Worm (Caenorhabditis elegans) whole organism, L2 larva: ENCODE measurements around the gene pdi-2.

Experiments used
- C34F6.9 ChIP-seq: fragments of 150-350 bp; optimal IDR thresholded peaks from 2 replicates; lab custom pipeline; 2014; ENCODE audit warnings: missing biosample characterization, missing genetic modification characterization
- F13H6.1 ChIP-seq: sonication (generic microtip); optimal IDR thresholded peaks from 2 replicates; lab custom pipeline; 2016; ENCODE audit warnings: missing genetic modification characterization, missing compliant biosample characterization
- R02D3.7 ChIP-seq: fragments of 150-350 bp; optimal IDR thresholded peaks from 2 replicates; lab custom pipeline; 2014; ENCODE audit warnings: missing biosample characterization, missing genetic modification characterization
- Y55F3AM.14 ChIP-seq: fragments of 200-800 bp; sonication (Bioruptor generic); optimal IDR thresholded peaks from 2 replicates; lab custom pipeline; 2018; ENCODE audit warnings: mild to moderate bottlenecking, missing genetic modification characterization, missing compliant biosample characterization
- alr-1 ChIP-seq: fragments of 150-350 bp; optimal IDR thresholded peaks from 2 replicates; lab custom pipeline; 2014; ENCODE audit warnings: missing biosample characterization, missing genetic modification characterization
- aly-2 ChIP-seq: fragments of 150-350 bp; optimal IDR thresholded peaks from 2 replicates; lab custom pipeline; 2014; ENCODE audit warnings: missing biosample characterization, missing genetic modification characterization
- ama-1 ChIP-seq: fragments of 150-350 bp; optimal IDR thresholded peaks from 2 replicates; lab custom pipeline; 2018; ENCODE audit warnings: inconsistent platforms
- blmp-1 ChIP-seq: sonication (generic microtip); optimal IDR thresholded peaks from 2 replicates; lab custom pipeline; 2017; ENCODE audit warnings: missing genetic modification characterization, mild to moderate bottlenecking, missing compliant biosample characterization, antibody characterized with exemption, moderate library complexity; ENCODE audit not compliant: insufficient read depth
- ceh-16 ChIP-seq: fragments of 150-350 bp; optimal IDR thresholded peaks from 2 replicates; lab custom pipeline; 2014; ENCODE audit warnings: missing biosample characterization, missing genetic modification characterization
- ceh-82 ChIP-seq: fragments of 150-350 bp; optimal IDR thresholded peaks from 2 replicates; lab custom pipeline; 2014; ENCODE audit warnings: missing biosample characterization, missing genetic modification characterization
- crh-2 ChIP-seq: sonication (generic microtip); optimal IDR thresholded peaks from 2 replicates; lab custom pipeline; 2017; ENCODE audit warnings: missing biosample characterization, missing genetic modification characterization
- dmd-4 ChIP-seq: sonication (generic microtip); optimal IDR thresholded peaks from 2 replicates; lab custom pipeline; 2017; ENCODE audit warnings: missing biosample characterization, missing genetic modification characterization
- egl-27 ChIP-seq: sonication (generic microtip); optimal IDR thresholded peaks from 3 replicates; lab custom pipeline; 2017; ENCODE audit warnings: missing biosample characterization, missing genetic modification reagents, missing genetic modification characterization
- elt-1 ChIP-seq: fragments of 150-350 bp; optimal IDR thresholded peaks from 2 replicates; lab custom pipeline; 2014; ENCODE audit warnings: missing biosample characterization, missing genetic modification characterization
- elt-3 ChIP-seq: sonication (generic microtip); optimal IDR thresholded peaks from 2 replicates; lab custom pipeline; 2017; ENCODE audit warnings: missing biosample characterization, missing genetic modification characterization
- fos-1 ChIP-seq: fragments of 150-350 bp; optimal IDR thresholded peaks from 2 replicates; lab custom pipeline; 2014; ENCODE audit warnings: missing biosample characterization, missing genetic modification characterization
- gmeb-1 ChIP-seq: fragments of 150-350 bp; optimal IDR thresholded peaks from 2 replicates; lab custom pipeline; 2014; ENCODE audit warnings: missing biosample characterization, missing genetic modification characterization
- lin-39 ChIP-seq: fragments of 150-350 bp; optimal IDR thresholded peaks from 2 replicates; lab custom pipeline; 2014; ENCODE audit warnings: missing biosample characterization, missing genetic modification reagents, missing genetic modification characterization
- lsy-2 ChIP-seq, 2 experiments: fragments of 150-350 bp in 1 of 2; sonication (generic microtip) in 1 of 2; optimal IDR thresholded peaks; 2 replicates each; lab custom pipeline; 2014 to 2017; ENCODE audit warnings: missing biosample characterization in 2 of 2, missing genetic modification characterization in 2 of 2
- mbf-1 ChIP-seq: sonication (generic microtip); optimal IDR thresholded peaks from 2 replicates; lab custom pipeline; 2017; ENCODE audit warnings: missing biosample characterization, missing genetic modification characterization
- nhr-11 ChIP-seq: fragments of 150-350 bp; optimal IDR thresholded peaks from 2 replicates; lab custom pipeline; 2014; ENCODE audit warnings: missing biosample characterization, missing genetic modification characterization
- nhr-12 ChIP-seq: fragments of 150-350 bp; optimal IDR thresholded peaks from 2 replicates; lab custom pipeline; 2014; ENCODE audit warnings: missing biosample characterization, missing genetic modification characterization
- nhr-129 ChIP-seq: fragments of 150-350 bp; optimal IDR thresholded peaks from 2 replicates; lab custom pipeline; 2014; ENCODE audit warnings: missing biosample characterization, missing genetic modification characterization
- nhr-21 ChIP-seq: fragments of 150-350 bp; optimal IDR thresholded peaks from 2 replicates; lab custom pipeline; 2014; ENCODE audit warnings: missing biosample characterization, missing genetic modification characterization
- nhr-25 ChIP-seq: fragments of 150-350 bp; sonication (generic microtip); optimal IDR thresholded peaks from 3 replicates; lab custom pipeline; 2014; ENCODE audit warnings: missing biosample characterization, missing genetic modification characterization
- nhr-6 ChIP-seq: fragments of 150-350 bp; optimal IDR thresholded peaks from 2 replicates; lab custom pipeline; 2014; ENCODE audit warnings: missing biosample characterization, missing genetic modification characterization
- peb-1 ChIP-seq: fragments of 150-350 bp; optimal IDR thresholded peaks from 2 replicates; lab custom pipeline; 2014; ENCODE audit warnings: missing biosample characterization, missing genetic modification characterization
- sem-4 ChIP-seq: fragments of 150-350 bp; optimal IDR thresholded peaks from 2 replicates; lab custom pipeline; 2014; ENCODE audit warnings: missing biosample characterization, missing genetic modification reagents, missing genetic modification characterization
- sma-9 ChIP-seq, 2 experiments: fragments of 150-350 bp in 1 of 2; sonication (generic microtip) in 1 of 2; optimal IDR thresholded peaks; 2 replicates each; lab custom pipeline; 2014 to 2016; ENCODE audit warnings: missing genetic modification characterization in 2 of 2, mild to moderate bottlenecking in 1 of 2, missing biosample characterization in 1 of 2, missing compliant biosample characterization in 1 of 2, missing genetic modification reagents in 1 of 2, moderate library complexity in 1 of 2
- snpc-4 ChIP-seq: fragments of 150-350 bp; optimal IDR thresholded peaks from 2 replicates; lab custom pipeline; 2014; ENCODE audit warnings: missing biosample characterization, missing genetic modification characterization
- unc-39 ChIP-seq: fragments of 150-350 bp; optimal IDR thresholded peaks from 2 replicates; lab custom pipeline; 2014; ENCODE audit warnings: missing biosample characterization, missing genetic modification characterization
- unc-55 ChIP-seq: fragments of 150-350 bp; sonication (generic microtip); optimal IDR thresholded peaks from 3 replicates; lab custom pipeline; 2014; ENCODE audit warnings: missing biosample characterization, missing genetic modification reagents, missing genetic modification characterization
- unc-62 ChIP-seq: fragments of 150-350 bp; optimal IDR thresholded peaks from 2 replicates; lab custom pipeline; 2014; ENCODE audit warnings: missing biosample characterization, missing genetic modification reagents, missing genetic modification characterization
- ztf-11 ChIP-seq: sonication (generic microtip); optimal IDR thresholded peaks from 2 replicates; lab custom pipeline; 2017; ENCODE audit warnings: missing biosample characterization, missing genetic modification characterization
- ztf-4 ChIP-seq: fragments of 150-350 bp; optimal IDR thresholded peaks from 2 replicates; lab custom pipeline; 2014; ENCODE audit warnings: missing biosample characterization, missing genetic modification characterization

Gene pdi-2

DNA sequence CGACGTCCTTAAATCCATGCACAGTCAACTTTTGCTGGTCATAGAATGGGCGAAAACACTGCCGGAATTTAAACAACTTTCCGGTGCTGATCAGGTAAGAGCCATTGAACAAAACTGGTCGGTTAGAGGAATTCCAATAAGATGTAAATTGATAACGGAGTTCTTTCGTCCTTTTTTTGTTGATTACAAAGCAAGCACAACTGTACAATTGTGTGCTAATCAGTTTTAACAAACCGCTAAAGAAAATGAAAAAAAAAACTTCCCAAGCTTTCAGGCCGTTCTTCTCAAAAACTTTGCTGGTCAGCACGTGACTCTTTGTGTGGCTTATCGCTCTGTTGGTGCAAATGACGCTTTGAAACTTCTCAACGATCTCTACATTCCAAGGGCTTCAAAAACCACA lies 10.2 kb downstream of the pdi-2 start:
- TF ChIP-seq nhr-12 (tag; lab: Kevin White, UChicago) (no peak), R02D3.7 (tag; lab: Kevin White, UChicago) (no peak), fos-1 (tag; lab: Kevin White, UChicago) (no peak), ceh-16 (tag; lab: Kevin White, UChicago) (no peak), lin-39 (no peak), nhr-25 (tag; lab: Kevin White, UChicago) (no peak), egl-27 (no peak), mbf-1 (tag; lab: Kevin White, UChicago) (no peak)

DNA sequence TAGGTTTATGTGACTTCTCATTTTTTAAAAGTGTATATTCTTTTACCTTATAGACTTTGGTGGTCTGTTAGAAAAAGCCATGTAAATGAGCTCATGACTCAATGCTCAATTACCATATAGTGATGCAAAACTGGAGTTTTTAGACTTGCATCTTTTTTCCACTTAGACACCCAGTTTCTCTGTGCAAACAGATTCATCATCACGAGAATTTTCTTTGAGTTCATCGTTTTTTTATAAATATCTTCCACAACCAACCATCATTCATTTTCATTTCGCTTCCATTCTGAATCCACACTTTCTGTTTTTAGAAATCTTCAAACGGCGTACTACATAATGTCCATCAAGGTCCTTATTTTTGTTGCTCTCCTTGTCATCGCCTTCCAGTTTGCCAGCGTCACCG lies 20.6 kb downstream of the pdi-2 start, which contains the start of gene C07A12.2:
Gene C07A12.2 (plus strand): TSS at position 301 of the 400 bp plus-strand sequence.
- TF ChIP-seq unc-39 (tag; lab: Kevin White, UChicago) (no peak), elt-3 (no peak)
- TF ChIP-seq, all 48 proteins: peak for 0

DNA sequence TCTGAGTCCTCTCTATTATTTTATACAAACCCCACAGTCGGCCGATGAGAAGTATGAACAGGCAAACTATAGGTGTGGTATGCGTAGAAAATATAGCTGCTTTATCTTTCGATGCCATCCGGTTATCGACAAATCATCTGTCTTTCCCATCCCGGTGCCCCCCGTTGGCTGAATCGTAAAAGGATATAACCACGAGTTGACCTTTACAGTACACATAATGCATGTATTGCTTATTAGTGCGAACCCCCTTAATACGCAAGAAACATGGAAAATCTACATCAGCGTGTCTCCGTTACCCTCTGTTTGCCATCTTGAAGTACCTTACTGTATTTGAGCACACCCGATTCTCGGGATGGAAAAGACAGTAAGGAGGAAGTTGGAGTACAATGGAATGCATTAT lies 25.0 kb downstream of the pdi-2 start:
- no peak for TF ChIP-seq elt-1 (tag; lab: Kevin White, UChicago)
- no peak for TF ChIP-seq unc-55 (GFP tag; lab: Kevin White, UChicago)
- no peak for TF ChIP-seq aly-2
- TF ChIP-seq gmeb-1 (tag; lab: Kevin White, UChicago) = no peak
- no peak for TF ChIP-seq lsy-2 (tag; optimal IDR thresholded peaks at IDR 0.05; lab: Kevin White, UChicago)
- TF ChIP-seq nhr-6 = no peak
- no peak for TF ChIP-seq ceh-82 (tag; lab: Kevin White, UChicago)
- no peak for TF ChIP-seq unc-62 (GFP tag; lab: Kevin White, UChicago)
- no peak for TF ChIP-seq ztf-4 (tag; lab: Kevin White, UChicago)
- no peak for TF ChIP-seq elt-3
- no peak for TF ChIP-seq fos-1 (tag; lab: Kevin White, UChicago)
- TF ChIP-seq sem-4 = no peak
- TF ChIP-seq peb-1 = no peak
- no peak for TF ChIP-seq lin-39
- TF ChIP-seq, all 48 proteins: peak for 0

ce11 chrX:4549853-4550596 lies 26.1 kb downstream of the pdi-2 start, which contains the start of gene C07A12.18:
TSS of gene C07A12.18 (minus strand) at chrX:4549903.
- TF ChIP-seq nhr-129 (tag; lab: Kevin White, UChicago) (peak; percentile 1), fos-1 (tag; lab: Kevin White, UChicago) (no peak), nhr-6 (no peak), R02D3.7 (tag; lab: Kevin White, UChicago) (no peak), nhr-25 (tag; lab: Kevin White, UChicago) (peak; percentile 3), dmd-4 (tag; lab: Kevin White, UChicago) (no peak)
- TF ChIP-seq, all 48 proteins: peak for 2

DNA sequence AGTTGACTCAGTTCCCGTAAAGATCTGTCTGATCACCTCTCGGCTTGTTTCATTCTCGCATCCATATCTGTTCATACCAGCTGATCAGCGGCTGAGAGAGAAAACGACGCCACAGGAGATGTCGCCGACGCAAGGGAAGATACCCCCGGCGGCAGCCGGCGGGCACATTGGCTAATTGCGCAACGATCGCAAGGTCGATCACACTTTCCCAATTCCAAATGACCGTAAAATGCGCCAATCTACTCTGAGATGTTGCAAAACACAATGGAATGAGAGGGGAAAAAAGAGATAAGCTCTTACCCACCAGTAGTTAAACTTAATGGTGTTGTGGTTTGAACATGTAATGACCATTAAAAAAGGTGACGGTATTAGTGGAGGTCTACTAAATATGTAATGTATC lies 27.0 kb downstream of the pdi-2 start:
- no peak for TF ChIP-seq C34F6.9 (tag; lab: Kevin White, UChicago)
- no peak for TF ChIP-seq ceh-82 (tag; lab: Kevin White, UChicago)
- peak; percentile 60 for TF ChIP-seq nhr-25 (tag; lab: Kevin White, UChicago)
- TF ChIP-seq unc-39 (tag; lab: Kevin White, UChicago) = no peak
- peak; percentile 16 for TF ChIP-seq blmp-1 (tag; lab: Kevin White, UChicago)
- TF ChIP-seq R02D3.7 (tag; lab: Kevin White, UChicago) = no peak
- TF ChIP-seq ceh-16 (tag; lab: Kevin White, UChicago) = peak; percentile 64
- TF ChIP-seq mbf-1 (tag; lab: Kevin White, UChicago) = no peak
- TF ChIP-seq dmd-4 (tag; lab: Kevin White, UChicago) = no peak
- no peak for TF ChIP-seq lsy-2 (tag; optimal IDR thresholded peaks at IDR 0.05; lab: Kevin White, UChicago)
- no peak for TF ChIP-seq gmeb-1 (tag; lab: Kevin White, UChicago)
- no peak for TF ChIP-seq nhr-11
- TF ChIP-seq nhr-129 (tag; lab: Kevin White, UChicago) = peak; percentile 47
- peak; percentile 46 for TF ChIP-seq egl-27
- TF ChIP-seq ama-1 (lab: Kevin White, UChicago) = no peak
- TF ChIP-seq crh-2 (tag; lab: Kevin White, UChicago) = no peak
- TF ChIP-seq F13H6.1 = no peak
- no peak for TF ChIP-seq alr-1 (tag; lab: Kevin White, UChicago)
- TF ChIP-seq snpc-4 (tag; lab: Kevin White, UChicago) = no peak
- no peak for TF ChIP-seq lin-39
- peak; percentile 57 for TF ChIP-seq sem-4
- no peak for TF ChIP-seq ztf-11
- peak; percentile 28 for TF ChIP-seq sma-9 (GFP tag; optimal IDR thresholded peaks at IDR 0.05; lab: Kevin White, UChicago)
- TF ChIP-seq sma-9 (tag; optimal IDR thresholded peaks at IDR 0.05; lab: Kevin White, UChicago) = no peak
- no peak for TF ChIP-seq elt-3
- no peak for TF ChIP-seq Y55F3AM.14
- TF ChIP-seq nhr-21 (tag; lab: Kevin White, UChicago) = peak; percentile 13
